Fruit fly (Drosophila melanogaster): ENCODE measurements around the gene Oatp30B.
A peak's percentile ranks its signal among the peaks of the same experiment; 100 is the strongest.

Gene Oatp30B

DNA sequence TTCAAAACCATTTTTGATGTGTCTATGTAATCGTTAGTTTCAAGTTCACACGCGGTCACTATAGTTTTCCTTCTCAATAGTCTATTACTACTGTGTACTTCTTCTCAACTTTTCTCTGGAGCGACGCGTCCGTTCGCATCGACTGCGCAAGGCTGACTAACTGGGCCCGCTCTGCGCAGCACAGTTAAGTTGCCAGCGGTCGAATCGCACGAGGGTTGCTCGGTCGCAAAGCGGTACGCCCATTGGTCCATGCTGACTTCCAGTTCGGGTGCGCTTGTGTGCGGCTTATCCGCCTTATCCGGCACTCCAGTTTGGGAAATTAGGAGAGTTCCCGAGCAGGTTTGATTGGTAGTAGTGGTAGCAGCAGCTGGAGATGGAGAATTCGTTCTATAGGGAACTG, 60.6 kb downstream of the Oatp30B start, which contains the start of gene gcm:
gcm (minus strand) TSS at position 164 of the 400 bp plus-strand sequence.
- TF ChIP-seq Dfd (GFP tag; optimal IDR thresholded peaks at IDR 0.05) (no peak), Vsx2 (GFP tag; optimal IDR thresholded peaks at IDR 0.05; ENCODE audit: partially characterized antibody) (peak; percentile 41), N (GFP tag; optimal IDR thresholded peaks at IDR 0.05) (no peak), CG32264 (GFP tag; optimal IDR thresholded peaks at IDR 0.05) (no peak), dl (GFP tag; optimal IDR thresholded peaks at IDR 0.05; ENCODE audit: insufficient read depth in 1 of 2, partially characterized antibody in 2 of 2) (peak in 1 of 2 experiments; percentile 42)

DNA sequence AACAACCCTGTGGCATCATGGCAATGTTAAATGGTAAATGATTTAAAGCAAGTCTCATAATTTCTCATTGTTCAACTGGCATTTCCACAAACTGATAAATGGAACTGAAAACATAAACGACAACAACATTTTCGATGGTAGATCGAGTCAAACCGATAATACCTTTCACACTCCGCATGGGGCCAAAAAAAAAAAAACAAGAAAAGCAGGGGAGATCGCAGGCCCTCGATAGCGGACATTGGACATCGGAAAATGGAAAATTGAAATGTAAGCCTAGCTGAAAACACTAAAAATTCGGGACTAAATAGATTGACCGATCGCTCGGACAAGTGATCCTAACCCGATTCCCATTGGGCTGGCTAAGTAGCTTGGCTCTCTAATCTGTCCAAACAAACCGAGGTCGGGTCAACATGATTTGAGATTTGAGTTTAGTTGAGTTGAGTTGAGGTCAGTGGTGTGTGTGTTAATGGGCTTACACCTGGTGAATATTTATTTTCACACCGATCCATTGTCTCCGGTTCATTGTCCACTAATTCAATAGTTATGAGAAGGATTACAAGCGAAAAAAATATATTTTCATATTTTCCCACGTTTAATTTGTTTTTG, 63.2 kb downstream of the Oatp30B start:
- TF ChIP-seq Hnf4 (GFP tag; optimal IDR thresholded peaks at IDR 0.05) (no peak), brk (GFP tag; optimal IDR thresholded peaks at IDR 0.05) (no peak), Myc (optimal IDR thresholded peaks at IDR 0.05) (no peak), CG9705 (GFP tag; optimal IDR thresholded peaks at IDR 0.05) (no peak), dl (GFP tag; optimal IDR thresholded peaks at IDR 0.05; ENCODE audit: insufficient read depth in 1 of 2, partially characterized antibody in 2 of 2) (no peak), lola (GFP tag; optimal IDR thresholded peaks at IDR 0.05) (no peak), rgr (GFP tag; optimal IDR thresholded peaks at IDR 0.05) (no peak), usp (GFP tag; optimal IDR thresholded peaks at IDR 0.05) (no peak), dsf (GFP tag; optimal IDR thresholded peaks at IDR 0.05; ENCODE audit: borderline replicate concordance) (no peak), CG32264 (GFP tag; optimal IDR thresholded peaks at IDR 0.05) (no peak), CrebA (GFP tag; optimal IDR thresholded peaks at IDR 0.05; ENCODE audit: borderline replicate concordance) (no peak), Jra (GFP tag; optimal IDR thresholded peaks at IDR 0.05) (no peak), woc (GFP tag; optimal IDR thresholded peaks at IDR 0.05) (no peak)

DNA sequence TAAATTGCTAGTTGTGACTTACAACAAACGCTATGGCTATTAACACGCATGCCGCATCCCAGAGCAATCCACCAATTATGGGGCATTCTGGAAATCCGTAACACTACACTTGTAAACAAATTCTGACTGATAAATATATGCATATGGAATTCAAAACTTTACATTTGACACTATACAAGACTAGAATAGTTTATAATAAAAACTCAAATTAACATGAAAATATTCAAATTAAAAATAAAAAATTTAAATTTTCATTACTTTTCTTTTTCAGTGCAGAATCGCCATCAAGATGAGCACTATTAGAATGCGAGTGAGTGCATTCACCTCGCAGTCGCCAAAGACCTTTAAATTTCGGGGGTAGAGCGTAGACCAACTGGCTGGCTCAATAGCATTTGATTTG, 64.9 kb downstream of the Oatp30B start:
- TF ChIP-seq Sp1 (GFP tag; optimal IDR thresholded peaks at IDR 0.05): no peak
- TF ChIP-seq Mio (GFP tag; optimal IDR thresholded peaks at IDR 0.05): no peak
- TF ChIP-seq Dfd (GFP tag; optimal IDR thresholded peaks at IDR 0.05): no peak
- no peak for TF ChIP-seq dl (GFP tag; optimal IDR thresholded peaks at IDR 0.05; ENCODE audit: insufficient read depth in 1 of 2, partially characterized antibody in 2 of 2)
- no peak for TF ChIP-seq Hr78 (GFP tag; optimal IDR thresholded peaks at IDR 0.05)
- TF ChIP-seq h (GFP tag; optimal IDR thresholded peaks at IDR 0.05): no peak
- no peak for TF ChIP-seq Myc (optimal IDR thresholded peaks at IDR 0.05)
- TF ChIP-seq N (GFP tag; optimal IDR thresholded peaks at IDR 0.05): no peak
- TF ChIP-seq HLH106 (tag; optimal IDR thresholded peaks at IDR 0.05): no peak
- no peak for TF ChIP-seq woc (GFP tag; optimal IDR thresholded peaks at IDR 0.05)
- no peak for TF ChIP-seq Vsx2 (GFP tag; optimal IDR thresholded peaks at IDR 0.05; ENCODE audit: partially characterized antibody)
- no peak for TF ChIP-seq dsf (GFP tag; optimal IDR thresholded peaks at IDR 0.05; ENCODE audit: borderline replicate concordance)
- TF ChIP-seq Jra (GFP tag; optimal IDR thresholded peaks at IDR 0.05): no peak
- TF ChIP-seq Dif (GFP tag; optimal IDR thresholded peaks at IDR 0.05; ENCODE audit: partially characterized antibody): no peak
- no peak for TF ChIP-seq lola (GFP tag; optimal IDR thresholded peaks at IDR 0.05)
- TF ChIP-seq CG32264 (GFP tag; optimal IDR thresholded peaks at IDR 0.05): no peak

DNA sequence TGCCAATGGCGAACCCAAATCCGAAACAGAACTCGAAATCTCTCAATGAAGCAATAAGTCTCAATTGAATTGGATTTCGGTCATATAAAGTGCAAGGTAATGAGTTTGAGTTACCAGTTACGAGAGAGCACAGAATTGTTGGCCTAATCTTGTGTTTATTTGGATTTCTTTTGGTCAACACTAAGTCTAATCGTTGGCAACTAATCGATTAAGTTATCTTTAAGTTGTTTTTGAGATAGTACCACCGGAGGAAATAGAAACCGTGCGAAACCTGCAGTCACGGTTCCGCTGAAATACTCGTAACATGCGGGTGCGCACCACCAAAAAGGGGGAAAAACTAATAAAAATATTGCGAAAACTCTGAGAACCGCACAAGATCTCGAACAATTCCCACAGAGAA, 68.2 kb downstream of the Oatp30B start, which contains the start of gene CG3841:
CG3841 (plus strand) TSS at position 301 of the 400 bp plus-strand sequence.
- TF ChIP-seq tai (GFP tag; optimal IDR thresholded peaks at IDR 0.05) (no peak), woc (GFP tag; optimal IDR thresholded peaks at IDR 0.05) (no peak), Vsx2 (GFP tag; optimal IDR thresholded peaks at IDR 0.05; ENCODE audit: partially characterized antibody) (no peak), h (GFP tag; optimal IDR thresholded peaks at IDR 0.05) (no peak), Dif (GFP tag; optimal IDR thresholded peaks at IDR 0.05; ENCODE audit: partially characterized antibody) (no peak), brk (GFP tag; optimal IDR thresholded peaks at IDR 0.05) (no peak), psq (GFP tag; optimal IDR thresholded peaks at IDR 0.05) (no peak), Dfd (GFP tag; optimal IDR thresholded peaks at IDR 0.05) (no peak), Rel (GFP tag; optimal IDR thresholded peaks at IDR 0.05) (no peak), Rel (tag; optimal IDR thresholded peaks at IDR 0.05) (no peak), Sp1 (GFP tag; optimal IDR thresholded peaks at IDR 0.05) (no peak), Hnf4 (GFP tag; optimal IDR thresholded peaks at IDR 0.05) (no peak), Mio (GFP tag; optimal IDR thresholded peaks at IDR 0.05) (no peak), Jra (GFP tag; optimal IDR thresholded peaks at IDR 0.05) (no peak), Abd-B (GFP tag; optimal IDR thresholded peaks at IDR 0.05) (no peak), CG32264 (GFP tag; optimal IDR thresholded peaks at IDR 0.05) (no peak), dl (GFP tag; optimal IDR thresholded peaks at IDR 0.05; ENCODE audit: insufficient read depth in 1 of 2, partially characterized antibody in 2 of 2) (no peak), pan (optimal IDR thresholded peaks at IDR 0.05) (no peak)
